Worm (Caenorhabditis elegans): ENCODE results near the gene C18H7.4.

The C18H7.4 gene

ce11 chrIV:563417-563816, 29.7 kb upstream of the C18H7.4 start:
- TF ChIP-seq tbx-11 (GFP tag; IDR thresholded peaks at IDR 0.05): no peak
- TF ChIP-seq F13C5.2 (tag; optimal IDR thresholded peaks at IDR 0.05): no peak
- no peak for TF ChIP-seq hmg-4 (GFP tag; optimal IDR thresholded peaks at IDR 0.05)
- TF ChIP-seq hmbx-1 (tag; optimal IDR thresholded peaks at IDR 0.05): no peak
- TF ChIP-seq B0310.2 (tag; optimal IDR thresholded peaks at IDR 0.05): no peak
- no peak for TF ChIP-seq ceh-36 (tag; optimal IDR thresholded peaks at IDR 0.05)

ce11 chrIV:564000-564399, 29.1 kb upstream of the C18H7.4 start:
- no peak for TF ChIP-seq sea-1 (GFP tag; conservative IDR thresholded peaks at IDR 0.05)
- no peak for TF ChIP-seq B0310.2 (tag; optimal IDR thresholded peaks at IDR 0.05)
- TF ChIP-seq tbx-37 (GFP tag; conservative IDR thresholded peaks at IDR 0.05): 0 out of 2 replicates have a peak, but pooled peaks have one; percentile 15
- peak; percentile 13; the same call in 1 of the 2 replicates for TF ChIP-seq pes-1 (GFP tag; IDR thresholded peaks at IDR 0.05)

ce11 chrIV:570799-571300, 22.3 kb upstream of the C18H7.4 start, which contains the start of gene F56A11.5:
TSS of gene F56A11.5 (minus strand) at chrIV:570849.
- TF ChIP-seq pes-1 (GFP tag; IDR thresholded peaks at IDR 0.05) (no peak), tbx-37 (GFP tag; conservative IDR thresholded peaks at IDR 0.05) (no peak), tra-4 (tag; optimal IDR thresholded peaks at IDR 0.05) (no peak), ama-1 (optimal IDR thresholded peaks at IDR 0.05) (no peak), B0310.2 (tag; optimal IDR thresholded peaks at IDR 0.05) (no peak), hmbx-1 (tag; optimal IDR thresholded peaks at IDR 0.05) (no peak), aly-1 (tag; optimal IDR thresholded peaks at IDR 0.05) (no peak)

- TF ChIP-seq tra-4 (tag; optimal IDR thresholded peaks at IDR 0.05) (no peak), hmg-4 (GFP tag; optimal IDR thresholded peaks at IDR 0.05) (peak; percentile 54), pes-1 (GFP tag; IDR thresholded peaks at IDR 0.05) (peak; percentile 35; the same call in 1 of the 2 replicates), F13C5.2 (tag; optimal IDR thresholded peaks at IDR 0.05) (peak; percentile 23), ceh-13 (GFP tag; optimal IDR thresholded peaks at IDR 0.05) (no peak), sea-1 (GFP tag; conservative IDR thresholded peaks at IDR 0.05) (no peak), tbx-11 (GFP tag; IDR thresholded peaks at IDR 0.05) (no peak), scrt-1 (GFP tag; IDR thresholded peaks at IDR 0.05) (no peak), ceh-36 (tag; optimal IDR thresholded peaks at IDR 0.05) (no peak), tbx-37 (GFP tag; conservative IDR thresholded peaks at IDR 0.05) (no peak)
Measured at ce11 chrIV:572487-572886, 20.6 kb upstream of the C18H7.4 start, which contains the start of gene gex-2. TSS of gene gex-2 (plus strand) at chrIV:572769.

ce11 chrIV:580512-580911, 12.6 kb upstream of the C18H7.4 start:
- TF ChIP-seq ceh-36 (tag; optimal IDR thresholded peaks at IDR 0.05): no peak
- no peak for TF ChIP-seq aly-1 (tag; optimal IDR thresholded peaks at IDR 0.05)
- no peak for TF ChIP-seq pes-1 (GFP tag; IDR thresholded peaks at IDR 0.05)
- TF ChIP-seq flt-1 (GFP tag; IDR thresholded peaks at IDR 0.05): no peak
- no peak for TF ChIP-seq tra-4 (tag; optimal IDR thresholded peaks at IDR 0.05)
- TF ChIP-seq tbx-37 (GFP tag; conservative IDR thresholded peaks at IDR 0.05): no peak
- no peak for TF ChIP-seq hmbx-1 (tag; optimal IDR thresholded peaks at IDR 0.05)
- no peak for TF ChIP-seq scrt-1 (GFP tag; IDR thresholded peaks at IDR 0.05)
- no peak for TF ChIP-seq tbx-11 (GFP tag; IDR thresholded peaks at IDR 0.05)
- TF ChIP-seq B0310.2 (tag; optimal IDR thresholded peaks at IDR 0.05): no peak
- TF ChIP-seq ets-7 (tag; optimal IDR thresholded peaks at IDR 0.05): no peak
- no peak for TF ChIP-seq ama-1 (optimal IDR thresholded peaks at IDR 0.05)
- no peak for TF ChIP-seq hmg-4 (GFP tag; optimal IDR thresholded peaks at IDR 0.05)
- no peak for TF ChIP-seq ceh-13 (GFP tag; optimal IDR thresholded peaks at IDR 0.05)

- no peak for TF ChIP-seq B0310.2 (tag; optimal IDR thresholded peaks at IDR 0.05)
- no peak for TF ChIP-seq pes-1 (GFP tag; IDR thresholded peaks at IDR 0.05)
- TF ChIP-seq F13C5.2 (tag; optimal IDR thresholded peaks at IDR 0.05): no peak
- no peak for TF ChIP-seq hmg-4 (GFP tag; optimal IDR thresholded peaks at IDR 0.05)
- no peak for TF ChIP-seq sea-1 (GFP tag; conservative IDR thresholded peaks at IDR 0.05)
- no peak for TF ChIP-seq scrt-1 (GFP tag; IDR thresholded peaks at IDR 0.05)
- TF ChIP-seq ama-1 (optimal IDR thresholded peaks at IDR 0.05): no peak
- TF ChIP-seq hmbx-1 (tag; optimal IDR thresholded peaks at IDR 0.05): no peak
- TF ChIP-seq ets-7 (tag; optimal IDR thresholded peaks at IDR 0.05): no peak
- no peak for TF ChIP-seq ceh-13 (GFP tag; optimal IDR thresholded peaks at IDR 0.05)
- TF ChIP-seq tbx-11 (GFP tag; IDR thresholded peaks at IDR 0.05): no peak
- TF ChIP-seq aly-1 (tag; optimal IDR thresholded peaks at IDR 0.05): no peak
- TF ChIP-seq tbx-37 (GFP tag; conservative IDR thresholded peaks at IDR 0.05): no peak
- no peak for TF ChIP-seq hnd-1 (tag; optimal IDR thresholded peaks at IDR 0.05)
- TF ChIP-seq tra-4 (tag; optimal IDR thresholded peaks at IDR 0.05): no peak
- TF ChIP-seq ceh-36 (tag; optimal IDR thresholded peaks at IDR 0.05): no peak
- no peak for TF ChIP-seq flt-1 (GFP tag; IDR thresholded peaks at IDR 0.05)
Measured at ce11 chrIV:582130-582529, 11.0 kb upstream of the C18H7.4 start, which contains the start of gene F56A11.6. TSS of gene F56A11.6 (minus strand) at chrIV:582230.

- TF ChIP-seq B0310.2 (tag; optimal IDR thresholded peaks at IDR 0.05): no peak
- no peak for TF ChIP-seq hnd-1 (tag; optimal IDR thresholded peaks at IDR 0.05)
- no peak for TF ChIP-seq pes-1 (GFP tag; IDR thresholded peaks at IDR 0.05)
Measured at ce11 chrIV:584039-584438, 9.1 kb upstream of the C18H7.4 start.

ce11 chrIV:587729-588128, 5.4 kb upstream of the C18H7.4 start, which contains the start of gene C18H7.12:
TSS of gene C18H7.12 (minus strand) at chrIV:587829.
- TF ChIP-seq hmg-4 (GFP tag; optimal IDR thresholded peaks at IDR 0.05) (no peak), tra-4 (tag; optimal IDR thresholded peaks at IDR 0.05) (no peak), aly-1 (tag; optimal IDR thresholded peaks at IDR 0.05) (no peak), ceh-13 (GFP tag; optimal IDR thresholded peaks at IDR 0.05) (no peak), tbx-37 (GFP tag; conservative IDR thresholded peaks at IDR 0.05) (no peak), tbx-11 (GFP tag; IDR thresholded peaks at IDR 0.05) (no peak), hmbx-1 (tag; optimal IDR thresholded peaks at IDR 0.05) (no peak), scrt-1 (GFP tag; IDR thresholded peaks at IDR 0.05) (no peak), ceh-36 (tag; optimal IDR thresholded peaks at IDR 0.05) (no peak), F13C5.2 (tag; optimal IDR thresholded peaks at IDR 0.05) (no peak), ets-7 (tag; optimal IDR thresholded peaks at IDR 0.05) (no peak), sea-1 (GFP tag; conservative IDR thresholded peaks at IDR 0.05) (no peak), pes-1 (GFP tag; IDR thresholded peaks at IDR 0.05) (no peak), ama-1 (optimal IDR thresholded peaks at IDR 0.05) (no peak), hnd-1 (tag; optimal IDR thresholded peaks at IDR 0.05) (no peak), B0310.2 (tag; optimal IDR thresholded peaks at IDR 0.05) (no peak), flt-1 (GFP tag; IDR thresholded peaks at IDR 0.05) (no peak)

Measured in whole organism, early embryonic.